Worm (Caenorhabditis elegans): Measurements from ENCODE around the gene myrf-2.

ce11 chrX:10227217-10227616 lies 33.0 kb upstream of the myrf-2 start:
- TF ChIP-seq nhr-11 (tag; optimal IDR thresholded peaks at IDR 0.05) (no peak), sea-2 (GFP tag; optimal IDR thresholded peaks at IDR 0.05) (no peak), pha-4 (tag; optimal IDR thresholded peaks at IDR 0.05) (no peak), fos-1 (tag; optimal IDR thresholded peaks at IDR 0.05) (no peak)

Measured in whole organism, L3 larva.